Fruit fly (Drosophila melanogaster) whole organism, embryonic: ENCODE measurements around the gene CG15431.
A peak's percentile ranks its signal among the peaks of the same experiment; 100 is the strongest.

ENCODE experiments used
- Ada2b ChIP-seq: fragments of 200-800 bp; sonication (Bioruptor generic); IDR thresholded peaks from 2 replicates; pipeline ENCODE4 v1.3.6; 2022; ENCODE audit warnings: missing biosample characterization, missing genetic modification characterization
- Bteb2 ChIP-seq: fragments of 200-800 bp; sonication (Bioruptor generic); optimal IDR thresholded peaks from 2 replicates; lab custom pipeline; 2016; ENCODE audit warnings: missing biosample characterization, missing genetic modification characterization
- CG10565 ChIP-seq: fragments of 200-800 bp; sonication (Bioruptor generic); optimal IDR thresholded peaks from 3 replicates; lab custom pipeline; 2016; ENCODE audit warnings: missing biosample characterization, mild to moderate bottlenecking, missing genetic modification characterization
- CG14860 ChIP-seq: fragments of 200-800 bp; sonication (Bioruptor generic); IDR thresholded peaks from 3 replicates; pipeline ENCODE4 v1.3.6; 2022; ENCODE audit warnings: missing biosample characterization, missing genetic modification characterization; ENCODE audit not compliant: partially characterized antibody
- CG14965 ChIP-seq: fragments of 200-800 bp; sonication (Bioruptor generic); optimal IDR thresholded peaks from 2 replicates; lab custom pipeline; 2016; ENCODE audit warnings: missing biosample characterization, missing genetic modification characterization, borderline replicate concordance
- CG1603 ChIP-seq: fragments of 200-800 bp; sonication (Bioruptor generic); optimal IDR thresholded peaks from 2 replicates; lab custom pipeline; 2019; ENCODE audit warnings: missing biosample characterization, mild to moderate bottlenecking, missing genetic modification characterization, moderate library complexity
- CG16779 ChIP-seq: fragments of 200-800 bp; sonication (Bioruptor generic); IDR thresholded peaks from 2 replicates; pipeline ENCODE4 v1.3.6; 2022; ENCODE audit warnings: missing biosample characterization, missing genetic modification characterization
- CG17328 ChIP-seq: fragments of 200-800 bp; sonication (Bioruptor generic); IDR thresholded peaks from 2 replicates; pipeline ENCODE4 v1.3.6; 2022; ENCODE audit warnings: missing biosample characterization, missing genetic modification characterization
- CG17385 ChIP-seq: fragments of 200-800 bp; sonication (Bioruptor generic); optimal IDR thresholded peaks from 3 replicates; lab custom pipeline; 2018; ENCODE audit warnings: missing biosample characterization, mild to moderate bottlenecking, missing genetic modification characterization
- CG17912 ChIP-seq: fragments of 200-800 bp; sonication (Bioruptor generic); optimal IDR thresholded peaks from 2 replicates; lab custom pipeline; 2018; ENCODE audit warnings: missing biosample characterization, mild to moderate bottlenecking, missing genetic modification characterization
- CG18619 ChIP-seq: fragments of 200-800 bp; sonication (Bioruptor generic); optimal IDR thresholded peaks from 3 replicates; lab custom pipeline; 2017; ENCODE audit warnings: missing biosample characterization, mild to moderate bottlenecking, missing genetic modification characterization
- CG31441 ChIP-seq: fragments of 200-800 bp; sonication (Bioruptor generic); IDR thresholded peaks from 2 replicates; pipeline ENCODE4 v1.3.6; 2022; ENCODE audit warnings: missing biosample characterization, missing genetic modification characterization
- CG32532 ChIP-seq: fragments of 200-800 bp; sonication (Bioruptor generic); IDR thresholded peaks from 2 replicates; pipeline ENCODE4 v1.3.6; 2022; ENCODE audit warnings: missing biosample characterization, missing genetic modification characterization
- CG32772 ChIP-seq: fragments of 200-800 bp; sonication (Bioruptor generic); IDR thresholded peaks from 2 replicates; pipeline ENCODE4 v1.3.6; 2022; ENCODE audit warnings: missing biosample characterization, missing genetic modification characterization
- CG4360 ChIP-seq: fragments of 200-800 bp; sonication (Bioruptor generic); IDR thresholded peaks from 2 replicates; pipeline ENCODE4 v1.3.6; 2022; ENCODE audit warnings: missing biosample characterization, missing genetic modification characterization
- CG6254 ChIP-seq: fragments of 200-800 bp; sonication (Bioruptor generic); optimal IDR thresholded peaks from 3 replicates; lab custom pipeline; 2017; ENCODE audit warnings: mild to moderate bottlenecking, missing biosample characterization, missing genetic modification reagents, missing genetic modification characterization
- CG6683 ChIP-seq: fragments of 200-800 bp; sonication (Bioruptor generic); optimal IDR thresholded peaks from 2 replicates; lab custom pipeline; 2017; ENCODE audit warnings: missing biosample characterization, mild to moderate bottlenecking, missing genetic modification characterization, missing genetic modification reagents
- CG6791 ChIP-seq: fragments of 200-800 bp; sonication (Bioruptor generic); IDR thresholded peaks from 3 replicates; pipeline ENCODE4 v1.3.6; 2022; ENCODE audit warnings: missing biosample characterization, missing genetic modification characterization; ENCODE audit not compliant: partially characterized antibody
- CG7556 ChIP-seq: fragments of 200-800 bp; sonication (Bioruptor generic); optimal IDR thresholded peaks from 2 replicates; lab custom pipeline; 2017; ENCODE audit warnings: missing biosample characterization, mild to moderate bottlenecking, missing genetic modification characterization
- CG7786 ChIP-seq: fragments of 200-800 bp; sonication (Bioruptor generic); optimal IDR thresholded peaks from 2 replicates; lab custom pipeline; 2016; ENCODE audit warnings: missing biosample characterization, missing genetic modification characterization
- Dek ChIP-seq: fragments of 200-800 bp; sonication (Bioruptor generic); optimal IDR thresholded peaks from 3 replicates; lab custom pipeline; 2019; ENCODE audit warnings: missing biosample characterization, mild to moderate bottlenecking, missing genetic modification characterization, moderate library complexity
- Dref ChIP-seq: fragments of 200-800 bp; sonication (Bioruptor generic); IDR thresholded peaks from 2 replicates; pipeline ENCODE4 v1.3.6; 2022; ENCODE audit warnings: missing biosample characterization, missing genetic modification characterization
- Eip74EF ChIP-seq, 2 experiments: fragments of 200-800 bp in 1 of 2; fragments of >200 bp in 1 of 2; sonication (Bioruptor generic) in 1 of 2; optimal IDR thresholded peaks; 2 replicates each; lab custom pipeline; 2017 to 2019; ENCODE audit warnings: missing biosample characterization in 2 of 2, missing genetic modification characterization in 2 of 2, mild to moderate bottlenecking in 1 of 2, moderate library complexity in 1 of 2
- Gsc ChIP-seq: fragments of 200-800 bp; sonication (Bioruptor generic); IDR thresholded peaks from 2 replicates; pipeline ENCODE4 v1.3.6; 2022; ENCODE audit warnings: missing biosample characterization, missing genetic modification characterization
- HLHmδ ChIP-seq: fragments of 200-800 bp; sonication (Bioruptor generic); optimal IDR thresholded peaks from 2 replicates; lab custom pipeline; 2018; ENCODE audit warnings: missing biosample characterization, mild to moderate bottlenecking, missing genetic modification characterization, moderate library complexity
- Hr51 ChIP-seq, 2 experiments: fragments of 200-800 bp; sonication (Bioruptor generic); optimal IDR thresholded peaks; 2 replicates in 1 of 2; 3 replicates in 1 of 2; lab custom pipeline; 2016 to 2018; ENCODE audit warnings: missing biosample characterization in 2 of 2, missing genetic modification characterization in 2 of 2, mild to moderate bottlenecking in 1 of 2, moderate library complexity in 1 of 2
- Max ChIP-seq: fragments of 200-800 bp; sonication (Bioruptor generic); optimal IDR thresholded peaks from 2 replicates; lab custom pipeline; 2016; ENCODE audit warnings: missing biosample characterization, mild to moderate bottlenecking, missing genetic modification characterization
- Nf-YA ChIP-seq: fragments of 200-800 bp; sonication (Bioruptor generic); IDR thresholded peaks from 2 replicates; pipeline ENCODE4 v1.3.6; 2022; ENCODE audit warnings: missing biosample characterization, missing genetic modification characterization
- Poxn ChIP-seq: fragments of 200-800 bp; sonication (Bioruptor generic); IDR thresholded peaks from 2 replicates; pipeline ENCODE4 v1.3.6; 2022; ENCODE audit warnings: missing biosample characterization, missing genetic modification characterization
- Rx ChIP-seq: fragments of 200-800 bp; sonication (Bioruptor generic); IDR thresholded peaks from 2 replicates; pipeline ENCODE4 v1.3.6; 2022; ENCODE audit warnings: missing biosample characterization, missing genetic modification characterization
- Sry-δ ChIP-seq: fragments of 200-800 bp; sonication (Bioruptor generic); optimal IDR thresholded peaks from 2 replicates; lab custom pipeline; 2016; ENCODE audit warnings: missing biosample characterization, missing genetic modification characterization
- Trl ChIP-seq, 3 experiments: fragments of >200 bp in 2 of 3; fragments of 200-800 bp in 1 of 3; sonication (Bioruptor generic) in 1 of 3; optimal IDR thresholded peaks; 2 replicates in 1 of 3; 3 replicates in 2 of 3; lab custom pipeline; 2016 to 2017; ENCODE audit warnings: missing biosample characterization in 1 of 3, missing genetic modification characterization in 1 of 3
- YL-1 ChIP-seq: fragments of 200-800 bp; sonication (Bioruptor generic); optimal IDR thresholded peaks from 3 replicates; lab custom pipeline; 2017; ENCODE audit warnings: missing biosample characterization, mild to moderate bottlenecking, missing genetic modification characterization
- ab ChIP-seq: fragments of 200-800 bp; sonication (Bioruptor generic); optimal IDR thresholded peaks from 2 replicates; lab custom pipeline; 2016; ENCODE audit warnings: missing biosample characterization, missing genetic modification characterization
- abd-A ChIP-seq: fragments of 200-800 bp; sonication (Bioruptor generic); optimal IDR thresholded peaks from 3 replicates; lab custom pipeline; 2019; ENCODE audit warnings: missing biosample characterization, mild to moderate bottlenecking, missing genetic modification characterization, moderate library complexity
- bigmax ChIP-seq: fragments of 200-800 bp; sonication (Bioruptor generic); optimal IDR thresholded peaks from 2 replicates; lab custom pipeline; 2018; ENCODE audit warnings: missing biosample characterization, mild to moderate bottlenecking, missing genetic modification characterization
- br ChIP-seq: fragments of >200 bp; optimal IDR thresholded peaks from 2 replicates; lab custom pipeline; 2017
- dati ChIP-seq: fragments of 200-800 bp; sonication (Bioruptor generic); IDR thresholded peaks from 2 replicates; pipeline ENCODE4 v1.3.6; 2022; ENCODE audit warnings: missing biosample characterization, missing genetic modification characterization
- dimm ChIP-seq: fragments of 200-800 bp; sonication (Bioruptor generic); IDR thresholded peaks from 2 replicates; pipeline ENCODE4 v1.3.6; 2022; ENCODE audit warnings: missing biosample characterization, missing genetic modification characterization
- dpn ChIP-seq, 2 experiments: fragments of 200-800 bp; sonication (Bioruptor generic); optimal IDR thresholded peaks; 3 replicates each; lab custom pipeline; 2016; ENCODE audit warnings: missing biosample characterization in 2 of 2, missing genetic modification characterization in 2 of 2
- grn ChIP-seq: fragments of 200-800 bp; sonication (Bioruptor generic); optimal IDR thresholded peaks from 3 replicates; lab custom pipeline; 2017; ENCODE audit warnings: missing biosample characterization, missing genetic modification characterization
- hth ChIP-seq: fragments of >200 bp; optimal IDR thresholded peaks from 2 replicates; lab custom pipeline; 2017; ENCODE audit warnings: inconsistent platforms
- kah ChIP-seq: fragments of 200-800 bp; sonication (Bioruptor generic); optimal IDR thresholded peaks from 2 replicates; lab custom pipeline; 2018; ENCODE audit warnings: missing biosample characterization, mild to moderate bottlenecking, missing genetic modification characterization
- sqz ChIP-seq: fragments of 200-800 bp; sonication (Bioruptor generic); optimal IDR thresholded peaks from 3 replicates; lab custom pipeline; 2018; ENCODE audit warnings: missing biosample characterization, mild to moderate bottlenecking, missing genetic modification characterization
- tgo ChIP-seq: fragments of 200-800 bp; sonication (Bioruptor generic); IDR thresholded peaks from 3 replicates; pipeline ENCODE4 v1.3.6; 2022; ENCODE audit warnings: missing biosample characterization, missing genetic modification characterization
- tup ChIP-seq: fragments of 200-800 bp; sonication (Bioruptor generic); optimal IDR thresholded peaks from 2 replicates; lab custom pipeline; 2016; ENCODE audit warnings: missing biosample characterization, mild to moderate bottlenecking, missing genetic modification characterization, moderate library complexity
- twi ChIP-seq: fragments of 200-800 bp; optimal IDR thresholded peaks from 2 replicates; lab custom pipeline; 2019; ENCODE audit warnings: missing biosample characterization, mild to moderate bottlenecking, missing genetic modification characterization, moderate library complexity
- unpg ChIP-seq: fragments of 200-800 bp; sonication (Bioruptor generic); optimal IDR thresholded peaks from 3 replicates; lab custom pipeline; 2018; ENCODE audit warnings: missing biosample characterization, mild to moderate bottlenecking, missing genetic modification characterization, moderate library complexity
- vnd ChIP-seq: fragments of 200-800 bp; sonication (Bioruptor generic); IDR thresholded peaks from 3 replicates; pipeline ENCODE4 v1.3.6; 2022; ENCODE audit warnings: missing biosample characterization, missing genetic modification characterization; ENCODE audit not compliant: partially characterized antibody
- yki ChIP-seq: fragments of >200 bp; optimal IDR thresholded peaks from 3 replicates; lab custom pipeline; 2018
- z ChIP-seq: fragments of 200-800 bp; sonication (Bioruptor generic); IDR thresholded peaks from 3 replicates; pipeline ENCODE4 v1.3.6; 2022; ENCODE audit warnings: missing biosample characterization, missing genetic modification characterization
- zen ChIP-seq: fragments of 200-800 bp; sonication (Bioruptor generic); optimal IDR thresholded peaks from 3 replicates; lab custom pipeline; 2018; ENCODE audit warnings: missing biosample characterization, mild to moderate bottlenecking, missing genetic modification characterization, moderate library complexity

Gene CG15431

DNA sequence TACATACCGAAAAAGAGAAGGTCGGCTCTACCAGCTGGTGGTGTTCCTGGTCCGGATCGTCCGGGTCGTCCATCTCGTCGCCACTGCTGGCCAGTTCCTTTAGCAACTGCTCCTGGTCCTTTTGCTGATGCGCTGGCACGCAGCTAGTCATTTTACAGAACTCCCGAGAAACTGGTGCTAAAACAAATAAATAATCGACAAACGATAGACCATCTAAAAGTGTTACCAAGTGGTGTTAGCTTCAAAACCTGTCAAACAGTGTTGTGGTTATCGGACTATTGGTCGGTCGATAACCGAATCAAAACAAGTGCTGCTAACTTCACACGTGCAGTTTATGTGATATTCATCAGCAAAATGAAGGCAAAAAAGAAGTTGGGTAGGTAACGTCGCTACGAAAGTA lies 3.4 kb upstream of the CG15431 start, which contains the start of the genes morgue and Elp3 (continued):
- TF ChIP-seq Ada2b (GFP tag; lab: Robert Waterston, UW) (no peak), HLHmδ (GFP tag; lab: Kevin White, UChicago) (no peak), CG14860 (GFP tag; lab: Robert Waterston, UW) (peak; percentile 72), Eip74EF (GFP tag; optimal IDR thresholded peaks at IDR 0.05; lab: Kevin White, UChicago) (no peak), dimm (no peak), Rx (GFP tag; lab: Robert Waterston, UW) (no peak), CG17912 (GFP tag; lab: Kevin White, UChicago) (no peak), CG16779 (GFP tag; lab: Robert Waterston, UW) (no peak), CG18619 (GFP tag; lab: Kevin White, UChicago) (no peak), hth (lab: Kevin White, UChicago) (no peak), bigmax (GFP tag; lab: Kevin White, UChicago) (no peak), CG14965 (GFP tag; lab: Kevin White, UChicago) (no peak), Sry-δ (GFP tag; lab: Kevin White, UChicago) (peak; percentile 61), Poxn (GFP tag; lab: Robert Waterston, UW) (no peak), dpn (GFP tag; optimal IDR thresholded peaks at IDR 0.05; lab: Kevin White, UChicago) (no peak), CG17385 (GFP tag; lab: Kevin White, UChicago) (no peak), CG1603 (tag; lab: Kevin White, UChicago) (peak; percentile 94), yki (lab: Kevin White, UChicago) (no peak), vnd (GFP tag; lab: Robert Waterston, UW) (peak; percentile 66), CG6254 (GFP tag; lab: Kevin White, UChicago) (no peak), sqz (GFP tag; lab: Kevin White, UChicago) (no peak), CG6683 (GFP tag; lab: Kevin White, UChicago) (no peak), CG10565 (GFP tag; lab: Kevin White, UChicago) (no peak), CG32532 (GFP tag; lab: Robert Waterston, UW) (no peak), tgo (GFP tag; lab: Robert Waterston, UW) (no peak), CG6791 (GFP tag; lab: Robert Waterston, UW) (peak; percentile 77), Dref (GFP tag; lab: Robert Waterston, UW) (peak; percentile 86), Hr51 (GFP tag; optimal IDR thresholded peaks at IDR 0.05; lab: Kevin White, UChicago) (no peak), abd-A (tag; lab: Kevin White, UChicago) (no peak), ab (GFP tag; lab: Kevin White, UChicago) (no peak), Max (GFP tag; lab: Kevin White, UChicago) (peak; percentile 58), Bteb2 (GFP tag; lab: Kevin White, UChicago) (no peak), Dek (no peak), Trl (optimal IDR thresholded peaks at IDR 0.05; lab: Kevin White, UChicago) (no peak), Trl (GFP tag; optimal IDR thresholded peaks at IDR 0.05; lab: Kevin White, UChicago) (no peak), CG7786 (GFP tag; lab: Kevin White, UChicago) (no peak), Nf-YA (GFP tag; lab: Robert Waterston, UW) (no peak), kah (GFP tag; lab: Kevin White, UChicago) (no peak), CG17328 (no peak), YL-1 (GFP tag; lab: Kevin White, UChicago) (peak; percentile 89), zen (no peak), z (no peak), unpg (GFP tag; lab: Kevin White, UChicago) (no peak), tup (GFP tag; lab: Kevin White, UChicago) (no peak), dati (GFP tag; lab: Robert Waterston, UW) (no peak), grn (GFP tag; lab: Kevin White, UChicago) (no peak), CG32772 (GFP tag; lab: Robert Waterston, UW) (no peak), CG4360 (GFP tag; lab: Robert Waterston, UW) (no peak), Gsc (GFP tag; lab: Robert Waterston, UW) (no peak), CG7556 (GFP tag; lab: Kevin White, UChicago) (no peak), br (lab: Kevin White, UChicago) (no peak), twi (tag; lab: Kevin White, UChicago) (no peak), CG31441 (GFP tag; lab: Robert Waterston, UW) (no peak)
